Worm (Caenorhabditis elegans) whole organism, L1 larva: ENCODE data around the gene C47E12.11.

Experiments
- mep-1 ChIP-seq: fragments of 150-350 bp; optimal IDR thresholded peaks from 2 replicates; lab custom pipeline; 2014; ENCODE audit warnings: missing biosample characterization, missing genetic modification characterization
- ztf-11 ChIP-seq, 2 experiments: sonication (generic microtip); optimal IDR thresholded peaks; 2 replicates each; lab custom pipeline; 2016 to 2017; ENCODE audit warnings: missing genetic modification characterization in 2 of 2, missing biosample characterization in 1 of 2, missing compliant biosample characterization in 1 of 2

DNA sequence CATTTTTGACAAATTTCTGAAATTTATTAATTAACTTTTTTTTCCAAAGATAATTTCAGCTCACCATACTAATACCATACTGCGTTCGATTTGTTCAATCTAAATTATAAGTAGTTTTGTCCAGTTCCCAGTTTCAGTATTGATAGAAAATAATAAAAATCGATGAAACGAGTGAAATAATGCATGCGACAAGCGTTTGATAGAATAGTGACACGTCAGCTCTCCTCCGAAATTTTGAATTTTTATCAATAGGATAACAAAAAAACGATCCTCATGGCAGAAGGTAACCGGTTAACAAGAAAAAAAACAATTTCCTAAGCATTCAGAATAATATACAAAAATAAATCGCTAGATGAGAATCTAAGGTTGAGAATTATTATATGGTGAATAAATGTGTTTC lies 32.5 kb downstream of the C47E12.11 start, which contains the start of gene C47E12.3:
- TF ChIP-seq mep-1 (tag; lab: Kevin White, UChicago) (no peak), ztf-11 (tag; optimal IDR thresholded peaks at IDR 0.05; lab: Kevin White, UChicago) (no peak)
